Fruit fly (Drosophila melanogaster) whole organism, prepupa: Measurements from ENCODE around the gene Fcp3C.

ENCODE experiments used
- Blimp-1 ChIP-seq: fragments of 200-800 bp; sonication (Bioruptor generic); optimal IDR thresholded peaks from 3 replicates; lab custom pipeline; 2017; ENCODE audit warnings: missing biosample characterization, missing genetic modification characterization, mild to moderate bottlenecking, moderate library complexity, missing genetic modification reagents
- CG15336 ChIP-seq: fragments of 200-800 bp; sonication (Bioruptor generic); IDR thresholded peaks from 2 replicates; pipeline ENCODE4 v1.3.6; 2022; ENCODE audit warnings: missing biosample characterization, missing genetic modification characterization
- CG6276 ChIP-seq: fragments of 200-800 bp; sonication (Bioruptor generic); optimal IDR thresholded peaks from 2 replicates; lab custom pipeline; 2017; ENCODE audit warnings: missing biosample characterization, mild to moderate bottlenecking, missing genetic modification characterization
- CG8632 ChIP-seq: fragments of 200-800 bp; sonication (Bioruptor generic); optimal IDR thresholded peaks from 3 replicates; lab custom pipeline; 2016; ENCODE audit warnings: missing biosample characterization, missing genetic modification characterization
- Eip78C ChIP-seq: fragments of 200-800 bp; sonication (Bioruptor generic); peaks from one replicate; lab custom pipeline; 2016; ENCODE audit warnings: missing biosample characterization, missing genetic modification characterization
- Gug ChIP-seq: fragments of 200-800 bp; sonication (Bioruptor generic); IDR thresholded peaks from 2 replicates; pipeline ENCODE4 v1.3.6; 2022; ENCODE audit warnings: missing biosample characterization, missing genetic modification characterization
- Hr39 ChIP-seq: fragments of 200-800 bp; sonication (Bioruptor generic); optimal IDR thresholded peaks from 2 replicates; lab custom pipeline; 2016; ENCODE audit warnings: missing biosample characterization, missing genetic modification characterization
- OdsH ChIP-seq: fragments of 200-800 bp; sonication (Bioruptor generic); optimal IDR thresholded peaks from 3 replicates; lab custom pipeline; 2016; ENCODE audit warnings: missing biosample characterization, missing genetic modification characterization
- fkh ChIP-seq: fragments of 200-800 bp; sonication (Bioruptor generic); optimal IDR thresholded peaks from 3 replicates; lab custom pipeline; 2017; ENCODE audit warnings: missing biosample characterization, mild to moderate bottlenecking, missing genetic modification characterization, moderate library complexity
- spab ChIP-seq: fragments of 200-800 bp; sonication (Bioruptor generic); optimal IDR thresholded peaks from 2 replicates; lab custom pipeline; 2017; ENCODE audit warnings: missing biosample characterization, mild to moderate bottlenecking, missing genetic modification characterization, missing genetic modification reagents

DNA sequence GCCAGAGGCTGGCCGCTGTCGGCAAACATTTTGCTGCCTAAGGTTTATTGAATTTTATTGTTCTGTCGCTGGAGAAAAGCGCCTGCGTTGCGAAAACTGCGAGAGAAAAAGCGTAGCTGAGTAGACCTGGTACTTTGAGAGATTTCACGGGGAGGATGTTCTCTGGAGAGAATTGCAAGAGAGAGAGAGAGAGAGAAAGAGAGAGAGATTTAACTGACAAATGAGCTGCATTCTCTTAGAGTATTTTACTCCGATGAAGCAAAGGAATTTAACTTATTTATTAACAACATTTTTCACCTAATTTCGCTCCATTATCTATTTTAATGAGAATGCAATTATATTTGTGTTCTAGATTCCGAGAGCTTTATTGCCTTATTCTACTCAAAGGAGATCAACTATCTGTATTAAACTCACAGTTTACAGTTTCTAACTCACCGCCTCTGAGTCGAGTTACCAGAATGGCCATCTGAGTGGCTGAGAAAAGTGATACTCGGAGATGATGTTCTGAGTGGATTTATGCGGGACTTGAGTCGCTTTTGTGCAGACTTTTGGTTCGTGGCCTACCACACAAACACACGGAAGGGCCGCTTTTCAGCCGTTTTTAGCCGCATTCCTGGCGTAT is 16.7 kb upstream of the Fcp3C start:
- TF ChIP-seq OdsH (GFP tag; lab: Kevin White, UChicago) = no peak
- no peak for TF ChIP-seq Gug (GFP tag; lab: Robert Waterston, UW)
- TF ChIP-seq Eip78C (GFP tag; lab: Kevin White, UChicago) = peak; percentile 25
- TF ChIP-seq spab = no peak
- no peak for TF ChIP-seq Hr39 (GFP tag; lab: Kevin White, UChicago)
- TF ChIP-seq CG6276 (GFP tag; lab: Kevin White, UChicago) = no peak
- TF ChIP-seq CG8632 = no peak
- TF ChIP-seq fkh = no peak
- no peak for TF ChIP-seq Blimp-1
- no peak for TF ChIP-seq CG15336
